Fruit fly (Drosophila melanogaster): ENCODE measurements around the gene Pxt.

Pxt gene

dm6 chr3R:17679368-17679997, 39.8 kb upstream of the Pxt start (continued):
- TF ChIP-seq nom (GFP tag; optimal IDR thresholded peaks at IDR 0.05) (peak; percentile 54), CG3281 (GFP tag; optimal IDR thresholded peaks at IDR 0.05) (peak; percentile 37), CG16815 (GFP tag; optimal IDR thresholded peaks at IDR 0.05) (peak; percentile 25), phol (tag; optimal IDR thresholded peaks at IDR 0.05) (peak; percentile 11), CG4328 (GFP tag; optimal IDR thresholded peaks at IDR 0.05) (no peak)

- TF ChIP-seq CG34376 (GFP tag; optimal IDR thresholded peaks at IDR 0.05) (no peak), Trl (optimal IDR thresholded peaks at IDR 0.05) (peak; percentile 29 to 39), Trl (GFP tag; optimal IDR thresholded peaks at IDR 0.05) (no peak), row (GFP tag; IDR thresholded peaks at IDR 0.05) (no peak), CG33213 (GFP tag; optimal IDR thresholded peaks at IDR 0.05) (no peak), twi (tag; optimal IDR thresholded peaks at IDR 0.05) (no peak), CG12155 (GFP tag; optimal IDR thresholded peaks at IDR 0.05) (no peak), CG11247 (GFP tag; IDR thresholded peaks at IDR 0.05) (no peak), Doc2 (GFP tag; IDR thresholded peaks at IDR 0.05) (no peak), abd-A (tag; optimal IDR thresholded peaks at IDR 0.05) (peak; percentile 45), h (optimal IDR thresholded peaks at IDR 0.05) (no peak), Scr (GFP tag; IDR thresholded peaks at IDR 0.05; ENCODE audit: partially characterized antibody) (0 out of 2 replicates have a peak, but pooled peaks have one; percentile 27), otp (GFP tag; IDR thresholded peaks at IDR 0.05) (no peak), CG30020 (tag; optimal IDR thresholded peaks at IDR 0.05) (no peak), run (tag; optimal IDR thresholded peaks at IDR 0.05) (no peak), ewg (GFP tag; optimal IDR thresholded peaks at IDR 0.05) (no peak), ERR (GFP tag; optimal IDR thresholded peaks at IDR 0.05) (no peak), odd (GFP tag; optimal IDR thresholded peaks at IDR 0.05) (no peak), CG4730 (GFP tag; IDR thresholded peaks at IDR 0.05) (no peak), gfzf (GFP tag; optimal IDR thresholded peaks at IDR 0.05) (no peak), CG3163 (GFP tag; optimal IDR thresholded peaks at IDR 0.05) (no peak), CG17385 (GFP tag; optimal IDR thresholded peaks at IDR 0.05) (peak; percentile 72), Bgb (GFP tag; IDR thresholded peaks at IDR 0.05; ENCODE audit: partially characterized antibody) (no peak), CG6765 (GFP tag; optimal IDR thresholded peaks at IDR 0.05) (no peak), cg (GFP tag; optimal IDR thresholded peaks at IDR 0.05) (peak; percentile 73), usp (GFP tag; optimal IDR thresholded peaks at IDR 0.05) (no peak)
Observed at dm6 chr3R:17680268-17680638, 39.0 kb upstream of the Pxt start.

- TF ChIP-seq nerfin-1 (tag; optimal IDR thresholded peaks at IDR 0.05) (peak; percentile 38), CG32772 (GFP tag; IDR thresholded peaks at IDR 0.05) (no peak), Xbp1 (GFP tag; optimal IDR thresholded peaks at IDR 0.05) (peak; percentile 55), tap (tag; optimal IDR thresholded peaks at IDR 0.05) (no peak), ssp (GFP tag; IDR thresholded peaks at IDR 0.05) (no peak), inv (GFP tag; IDR thresholded peaks at IDR 0.05; ENCODE audit: partially characterized antibody) (no peak), run (tag; optimal IDR thresholded peaks at IDR 0.05) (no peak), Bgb (GFP tag; IDR thresholded peaks at IDR 0.05; ENCODE audit: partially characterized antibody) (no peak), CG17186 (GFP tag; optimal IDR thresholded peaks at IDR 0.05) (no peak), CG10147 (GFP tag; optimal IDR thresholded peaks at IDR 0.05) (peak; percentile 40), CG9727 (GFP tag; optimal IDR thresholded peaks at IDR 0.05) (peak; percentile 64), vvl (GFP tag; IDR thresholded peaks at IDR 0.05) (no peak), CrebB (tag; optimal IDR thresholded peaks at IDR 0.05) (no peak), Poxn (GFP tag; IDR thresholded peaks at IDR 0.05) (no peak), ash1 (GFP tag; optimal IDR thresholded peaks at IDR 0.05) (no peak), Lpt (GFP tag; optimal IDR thresholded peaks at IDR 0.05) (no peak), Spps (tag; optimal IDR thresholded peaks at IDR 0.05) (peak; percentile 32), da (GFP tag; optimal IDR thresholded peaks at IDR 0.05) (no peak), stc (GFP tag; IDR thresholded peaks at IDR 0.05) (no peak), p53 (GFP tag; optimal IDR thresholded peaks at IDR 0.05) (peak; percentile 3)
Observed at dm6 chr3R:17680639-17681302, 38.5 kb upstream of the Pxt start.

Data from whole organism, embryonic.